Worm (Caenorhabditis elegans) whole organism, late embryonic: Measurements from ENCODE around the gene nep-26.
A peak's percentile ranks its signal among the peaks of the same experiment; 100 is the strongest.
"Not testable (repeated sequence)": the region's sequence is repeated elsewhere in the genome, so short reads cannot be mapped to it uniquely, and the experiment has no call there.

Experiments
- C08G9.2 ChIP-seq: sonication (generic microtip); optimal IDR thresholded peaks from 2 replicates; lab custom pipeline; 2016; ENCODE audit warnings: mild to moderate bottlenecking, missing genetic modification characterization, moderate library complexity, missing compliant biosample characterization
- C38D4.7 ChIP-seq: fragments of 200-800 bp; sonication (Bioruptor generic); optimal IDR thresholded peaks from 2 replicates; lab custom pipeline; 2018; ENCODE audit warnings: mild to moderate bottlenecking, missing genetic modification characterization, moderate library complexity, missing compliant biosample characterization
- F13H6.1 ChIP-seq: sonication (generic microtip); optimal IDR thresholded peaks from 2 replicates; lab custom pipeline; 2016; ENCODE audit warnings: missing genetic modification characterization, missing compliant biosample characterization
- K09A11.1 ChIP-seq: sonication (generic microtip); optimal IDR thresholded peaks from 2 replicates; lab custom pipeline; 2017; ENCODE audit warnings: antibody characterized with exemption, mild to moderate bottlenecking, missing genetic modification characterization, missing compliant biosample characterization; ENCODE audit not compliant: insufficient read depth
- Y22D7AL.16 ChIP-seq: sonication (generic microtip); optimal IDR thresholded peaks from 2 replicates; lab custom pipeline; 2016; ENCODE audit warnings: missing genetic modification characterization, missing compliant biosample characterization
- ama-1 ChIP-seq: fragments of 150-350 bp; optimal IDR thresholded peaks from 2 replicates; lab custom pipeline; 2014
- ceh-14 ChIP-seq: sonication (generic microtip); optimal IDR thresholded peaks from 2 replicates; lab custom pipeline; 2016; ENCODE audit warnings: missing genotype, missing genetic modification characterization, missing compliant biosample characterization
- ceh-18 ChIP-seq: sonication (generic microtip); optimal IDR thresholded peaks from 2 replicates; lab custom pipeline; 2016; ENCODE audit warnings: missing genetic modification characterization, missing compliant biosample characterization
- ceh-19 ChIP-seq: fragments of 200-800 bp; sonication (Bioruptor generic); optimal IDR thresholded peaks from 2 replicates; lab custom pipeline; 2018; ENCODE audit warnings: mild to moderate bottlenecking, missing genetic modification characterization, missing compliant biosample characterization
- ceh-22 ChIP-seq: sonication (generic microtip); optimal IDR thresholded peaks from 2 replicates; lab custom pipeline; 2017; ENCODE audit warnings: missing biosample characterization, missing genetic modification characterization
- ceh-30 ChIP-seq: fragments of 150-350 bp; optimal IDR thresholded peaks from 2 replicates; lab custom pipeline; 2014; ENCODE audit warnings: missing biosample characterization, missing genetic modification characterization
- ceh-31 ChIP-seq: sonication (generic microtip); optimal IDR thresholded peaks from 2 replicates; lab custom pipeline; 2016; ENCODE audit warnings: missing genetic modification characterization, missing compliant biosample characterization
- ceh-34 ChIP-seq: sonication (generic microtip); optimal IDR thresholded peaks from 2 replicates; lab custom pipeline; 2016; ENCODE audit warnings: mild to moderate bottlenecking, missing genetic modification characterization, missing compliant biosample characterization
- ceh-45 ChIP-seq: fragments of 200-800 bp; sonication (Bioruptor generic); IDR thresholded peaks from 2 replicates; pipeline ENCODE4 v1.3.6; 2022; ENCODE audit warnings: missing genetic modification reagents, missing genetic modification characterization, missing compliant biosample characterization
- ceh-48 ChIP-seq: sonication (generic microtip); optimal IDR thresholded peaks from 2 replicates; lab custom pipeline; 2016; ENCODE audit warnings: missing genetic modification characterization, inconsistent platforms, missing compliant biosample characterization
- che-1 ChIP-seq: sonication (generic microtip); optimal IDR thresholded peaks from 2 replicates; lab custom pipeline; 2016; ENCODE audit warnings: mild to moderate bottlenecking, missing genetic modification characterization, missing compliant biosample characterization
- ets-4 ChIP-seq: sonication (generic microtip); optimal IDR thresholded peaks from 2 replicates; lab custom pipeline; 2016; ENCODE audit warnings: missing genetic modification characterization, missing compliant biosample characterization
- fax-1 ChIP-seq: sonication (generic microtip); optimal IDR thresholded peaks from 2 replicates; lab custom pipeline; 2016; ENCODE audit warnings: missing genotype, missing genetic modification characterization, missing compliant biosample characterization
- fkh-10 ChIP-seq: fragments of 150-350 bp; optimal IDR thresholded peaks from 2 replicates; lab custom pipeline; 2014; ENCODE audit warnings: missing biosample characterization, missing genetic modification reagents, missing genetic modification characterization
- fkh-6 ChIP-seq: sonication (generic microtip); optimal IDR thresholded peaks from 2 replicates; lab custom pipeline; 2016; ENCODE audit warnings: missing genetic modification characterization, missing compliant biosample characterization
- hlh-6 ChIP-seq: sonication (generic microtip); optimal IDR thresholded peaks from 2 replicates; lab custom pipeline; 2016; ENCODE audit warnings: missing genotype, missing genetic modification characterization, missing compliant biosample characterization
- hlh-8 ChIP-seq: sonication (generic microtip); optimal IDR thresholded peaks from 2 replicates; lab custom pipeline; 2016; ENCODE audit warnings: missing genotype, missing genetic modification characterization, missing compliant biosample characterization
- lim-6 ChIP-seq: sonication (generic microtip); optimal IDR thresholded peaks from 2 replicates; lab custom pipeline; 2016; ENCODE audit warnings: missing genetic modification characterization, missing compliant biosample characterization
- madf-2 ChIP-seq: sonication (generic microtip); optimal IDR thresholded peaks from 2 replicates; lab custom pipeline; 2017; ENCODE audit warnings: missing genetic modification characterization, missing compliant biosample characterization
- mec-3 ChIP-seq: sonication (generic microtip); optimal IDR thresholded peaks from 2 replicates; lab custom pipeline; 2016; ENCODE audit warnings: borderline replicate concordance, missing genetic modification characterization, missing compliant biosample characterization
- nfya-1 ChIP-seq: sonication (generic microtip); optimal IDR thresholded peaks from 2 replicates; lab custom pipeline; 2017; ENCODE audit warnings: missing genetic modification characterization, mild to moderate bottlenecking, missing compliant biosample characterization, antibody characterized with exemption, moderate library complexity
- nhr-11 ChIP-seq: fragments of 150-350 bp; optimal IDR thresholded peaks from 2 replicates; lab custom pipeline; 2014; ENCODE audit warnings: missing biosample characterization, missing genetic modification characterization
- odd-2 ChIP-seq: sonication (generic microtip); optimal IDR thresholded peaks from 2 replicates; lab custom pipeline; 2017; ENCODE audit warnings: antibody characterized with exemption, mild to moderate bottlenecking, missing genetic modification characterization, missing compliant biosample characterization
- pag-3 ChIP-seq: sonication (generic microtip); optimal IDR thresholded peaks from 2 replicates; lab custom pipeline; 2016; ENCODE audit warnings: missing compliant biosample characterization, missing genetic modification characterization, borderline replicate concordance
- pat-9 ChIP-seq: fragments of 200-800 bp; sonication (Bioruptor generic); optimal IDR thresholded peaks from 2 replicates; lab custom pipeline; 2018; ENCODE audit warnings: mild to moderate bottlenecking, missing genetic modification characterization, moderate library complexity, missing compliant biosample characterization
- pax-1 ChIP-seq: fragments of 150-350 bp; optimal IDR thresholded peaks from 2 replicates; lab custom pipeline; 2014; ENCODE audit warnings: missing biosample characterization, missing genetic modification characterization
- pha-2 ChIP-seq: sonication (generic microtip); optimal IDR thresholded peaks from 2 replicates; lab custom pipeline; 2017; ENCODE audit warnings: mild to moderate bottlenecking, missing genetic modification characterization, missing compliant biosample characterization
- pha-4 ChIP-seq: fragments of 150-350 bp; optimal IDR thresholded peaks from 2 replicates; lab custom pipeline; 2018; ENCODE audit warnings: missing biosample characterization, missing genetic modification reagents, missing genetic modification characterization
- pqm-1 ChIP-seq: sonication (generic microtip); optimal IDR thresholded peaks from 2 replicates; lab custom pipeline; 2016; ENCODE audit warnings: missing genetic modification characterization, missing compliant biosample characterization
- pros-1 ChIP-seq: fragments of 150-350 bp; optimal IDR thresholded peaks from 2 replicates; lab custom pipeline; 2014; ENCODE audit warnings: missing biosample characterization, missing genetic modification reagents, missing genetic modification characterization
- ref-2 ChIP-seq: sonication (generic microtip); optimal IDR thresholded peaks from 2 replicates; lab custom pipeline; 2016; ENCODE audit warnings: missing genetic modification characterization, missing compliant biosample characterization
- rnt-1 ChIP-seq: sonication (generic microtip); optimal IDR thresholded peaks from 2 replicates; lab custom pipeline; 2016; ENCODE audit warnings: missing genetic modification characterization, missing compliant biosample characterization
- sox-2 ChIP-seq: fragments of 200-800 bp; sonication (Bioruptor generic); IDR thresholded peaks from 2 replicates; pipeline ENCODE4 v1.3.6; 2022; ENCODE audit warnings: missing genetic modification reagents, missing genetic modification characterization, missing compliant biosample characterization
- sox-4 ChIP-seq: sonication (generic microtip); optimal IDR thresholded peaks from 2 replicates; lab custom pipeline; 2017; ENCODE audit warnings: mild to moderate bottlenecking, missing genetic modification characterization, inconsistent platforms, missing compliant biosample characterization
- tbx-2 ChIP-seq: sonication (generic microtip); optimal IDR thresholded peaks from 2 replicates; lab custom pipeline; 2016; ENCODE audit warnings: missing genetic modification characterization, missing compliant biosample characterization
- tbx-7 ChIP-seq: sonication (generic microtip); optimal IDR thresholded peaks from 2 replicates; lab custom pipeline; 2016; ENCODE audit warnings: missing genotype, missing genetic modification characterization, missing compliant biosample characterization
- ttx-3 ChIP-seq: sonication (generic microtip); optimal IDR thresholded peaks from 2 replicates; lab custom pipeline; 2016; ENCODE audit warnings: missing genetic modification reagents, missing genetic modification characterization, missing compliant biosample characterization
- unc-3 ChIP-seq, 2 experiments: fragments of 200-800 bp in 1 of 2; sonication (Bioruptor generic) in 1 of 2; sonication (generic microtip) in 1 of 2; conservative IDR thresholded peaks in 1 of 2; optimal IDR thresholded peaks in 1 of 2; 2 replicates each; pipeline versions ENCODE4 v1.3.6 to Lab custom; 2016 to 2022; ENCODE audit warnings: missing compliant biosample characterization in 2 of 2, missing genetic modification characterization in 2 of 2, missing genetic modification reagents in 1 of 2
- unc-42 ChIP-seq: sonication (generic microtip); optimal IDR thresholded peaks from 2 replicates; lab custom pipeline; 2016; ENCODE audit warnings: missing genotype, missing genetic modification characterization, missing compliant biosample characterization

nep-26 gene

DNA sequence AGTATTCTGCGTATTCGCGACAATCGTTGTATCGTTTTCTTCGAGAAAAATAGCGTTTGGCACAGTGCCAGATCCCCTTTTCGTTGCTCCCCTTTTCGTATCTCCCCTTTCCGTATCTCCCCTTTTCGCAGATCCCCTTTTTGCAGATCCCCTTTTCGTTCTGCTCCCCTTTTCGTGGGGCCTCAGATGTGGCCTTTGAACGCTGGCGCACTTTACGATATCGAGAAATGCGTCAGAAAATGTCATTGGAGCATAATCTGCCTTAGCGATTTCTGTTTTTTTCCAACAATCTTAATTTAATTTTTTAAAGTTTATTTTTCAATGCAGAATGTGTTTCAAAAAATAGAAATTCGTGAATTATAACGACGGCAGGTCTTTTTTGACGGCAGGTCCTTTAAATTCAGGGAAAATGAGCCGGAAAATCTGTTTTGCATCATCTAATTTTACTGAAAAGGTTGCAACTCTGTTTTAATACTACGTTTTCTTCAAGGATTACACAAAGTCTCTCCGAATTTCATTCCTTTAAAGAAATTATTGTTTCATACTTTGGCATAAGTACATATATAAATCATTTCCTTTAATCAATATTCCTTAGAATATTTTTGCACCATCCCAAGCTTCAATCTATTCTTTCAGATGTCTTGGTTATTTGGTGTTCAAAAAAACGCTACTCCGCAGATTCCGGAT is 51.4 kb downstream of the nep-26 start, which contains the start of gene atad-3 (continued):
- no peak for TF ChIP-seq odd-2
- no peak for TF ChIP-seq pha-4 (tag; lab: Kevin White, UChicago)
- peak; percentile 91 for TF ChIP-seq mec-3
- TF ChIP-seq pqm-1 (tag; lab: Kevin White, UChicago) = peak; percentile 94
- TF ChIP-seq sox-4 (tag; lab: Kevin White, UChicago) = peak; percentile 48
- TF ChIP-seq C38D4.7 (GFP tag; lab: Kevin White, UChicago) = peak; percentile 55
- no peak for TF ChIP-seq ceh-30 (tag; lab: Kevin White, UChicago)
- no peak for TF ChIP-seq fkh-10 (GFP tag; lab: Kevin White, UChicago)
- TF ChIP-seq ets-4 = peak; percentile 92
- peak; percentile 55 for TF ChIP-seq pha-2
- no peak for TF ChIP-seq pax-1 (tag; lab: Kevin White, UChicago)
- TF ChIP-seq ceh-31 (tag; lab: Kevin White, UChicago) = peak; percentile 100
- peak; percentile 97 for TF ChIP-seq ceh-14
- peak; percentile 98 for TF ChIP-seq ref-2 (tag; lab: Kevin White, UChicago)
- peak; percentile 62 for TF ChIP-seq ttx-3
- peak; percentile 91 for TF ChIP-seq ceh-18 (tag; lab: Kevin White, UChicago)
- peak; percentile 56 for TF ChIP-seq Y22D7AL.16 (tag; lab: Kevin White, UChicago)
- peak; percentile 16 for TF ChIP-seq che-1 (tag; lab: Kevin White, UChicago)
- peak; percentile 98 for TF ChIP-seq C08G9.2 (tag; lab: Kevin White, UChicago)
- TF ChIP-seq fkh-6 = peak; percentile 84
- peak; percentile 58 for TF ChIP-seq pat-9
- TF ChIP-seq madf-2 (tag; lab: Kevin White, UChicago) = peak; percentile 86
- peak; percentile 80 for TF ChIP-seq pag-3 (tag; lab: Kevin White, UChicago)
- no peak for TF ChIP-seq ceh-22 (tag; lab: Kevin White, UChicago)
- no peak for TF ChIP-seq ama-1 (lab: Kevin White, UChicago)
- TF ChIP-seq lim-6 (tag; lab: Kevin White, UChicago) = peak; percentile 97
- TF ChIP-seq rnt-1 (tag; lab: Kevin White, UChicago) = peak; percentile 97
- peak; percentile 76 for TF ChIP-seq sox-2 (GFP tag; lab: Robert Waterston, UW)
- TF ChIP-seq ceh-48 = peak; percentile 65
- TF ChIP-seq ceh-34 (tag; lab: Kevin White, UChicago) = peak; percentile 97
- TF ChIP-seq ceh-19 = peak; percentile 85
- TF ChIP-seq K09A11.1 = no peak
- TF ChIP-seq, all 69 proteins: peak for 55

ce11 chrII:10247594-10248283 is 52.2 kb downstream of the nep-26 start, which contains the start of gene nrde-2:
nrde-2 (minus strand) TSS chrII:10247638.
- TF ChIP-seq C08G9.2 (tag; lab: Kevin White, UChicago) (peak; percentile 5), tbx-7 (tag; lab: Kevin White, UChicago) (peak; percentile 22), ets-4 (peak; percentile 5), ceh-31 (tag; lab: Kevin White, UChicago) (peak; percentile 70), unc-3 (GFP tag; conservative IDR thresholded peaks at IDR 0.05; lab: Robert Waterston, UW) (peak; percentile 45; the same call in 1 of the 2 replicates), tbx-2 (tag; lab: Kevin White, UChicago) (peak; percentile 43), rnt-1 (tag; lab: Kevin White, UChicago) (peak; percentile 5), ceh-45 (GFP tag; lab: Robert Waterston, UW) (0 out of 2 replicates have a peak, but pooled peaks have one; percentile 44)
- not testable (repeated sequence) for TF ChIP-seq unc-3 (tag; optimal IDR thresholded peaks at IDR 0.05; lab: Kevin White, UChicago)

DNA sequence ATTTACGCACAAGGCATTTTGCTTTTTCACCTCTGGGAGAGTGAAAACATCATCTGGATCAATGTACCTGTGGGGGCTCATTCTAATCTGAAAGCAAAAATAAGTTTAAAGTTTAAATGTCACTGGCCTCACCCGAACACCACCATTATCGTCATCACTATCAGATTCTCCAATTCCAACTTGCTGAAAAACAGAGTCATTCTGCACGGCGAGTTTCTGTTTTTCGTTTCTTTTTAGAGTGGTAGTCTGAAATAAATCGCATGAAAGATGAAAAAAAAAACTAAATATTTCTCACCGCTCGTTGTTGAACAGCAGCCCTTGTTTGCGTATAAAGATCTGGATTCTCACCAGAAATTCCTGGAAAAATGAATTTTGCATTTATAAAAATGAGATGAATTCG is 52.8 kb downstream of the nep-26 start:
- TF ChIP-seq pros-1 (tag; lab: Kevin White, UChicago) = no peak
- no peak for TF ChIP-seq fax-1 (tag; lab: Kevin White, UChicago)
- TF ChIP-seq ceh-34 (tag; lab: Kevin White, UChicago) = no peak
- no peak for TF ChIP-seq unc-42 (tag; lab: Kevin White, UChicago)
- TF ChIP-seq fkh-6 = no peak
- TF ChIP-seq ttx-3 = no peak
- TF ChIP-seq hlh-8 (tag; lab: Kevin White, UChicago) = no peak
- TF ChIP-seq nhr-11 (tag; lab: Kevin White, UChicago) = no peak
- TF ChIP-seq nfya-1 = no peak
- no peak for TF ChIP-seq hlh-6 (tag; lab: Kevin White, UChicago)
- TF ChIP-seq pqm-1 (tag; lab: Kevin White, UChicago) = no peak
- no peak for TF ChIP-seq unc-3 (GFP tag; conservative IDR thresholded peaks at IDR 0.05; lab: Robert Waterston, UW)
- TF ChIP-seq unc-3 (tag; optimal IDR thresholded peaks at IDR 0.05; lab: Kevin White, UChicago) = no peak
- TF ChIP-seq pha-4 (tag; lab: Kevin White, UChicago) = no peak
- TF ChIP-seq C38D4.7 (GFP tag; lab: Kevin White, UChicago) = no peak
- TF ChIP-seq F13H6.1 (tag; lab: Kevin White, UChicago) = no peak
- TF ChIP-seq ceh-45 (GFP tag; lab: Robert Waterston, UW) = no peak
- TF ChIP-seq ref-2 (tag; lab: Kevin White, UChicago) = no peak
- TF ChIP-seq mec-3 = no peak
